In genomic region chr3L:14708053-14708452, dm6 we compare ENCODE assay signal across 1 fruit fly cellular context.
A peak's percentile ranks its signal among the peaks of the same experiment; 100 is the strongest.
TF ChIP-seq lines count a peak whose summit lies in the region.

No protein-coding gene starts in this region.

TF ChIP-seq in whole organism, embryonic, 481 proteins besides CTCF, POLR2A, EP300 and RAD21 (continued from another document and continues in another):
- no peak for TF ChIP-seq mld (GFP tag; IDR thresholded peaks at IDR 0.05; lab: Robert Waterston, UW; ENCODE audit: partially characterized antibody)
- TF ChIP-seq ci (GFP tag; IDR thresholded peaks at IDR 0.05; lab: Robert Waterston, UW): 0 out of 3 replicates have a peak, but pooled peaks have one; percentile 43
- TF ChIP-seq lmd (GFP tag; IDR thresholded peaks at IDR 0.05; lab: Robert Waterston, UW): no peak
- no peak for TF ChIP-seq stc (GFP tag; IDR thresholded peaks at IDR 0.05; lab: Robert Waterston, UW)
- TF ChIP-seq dmrt99B (tag; optimal IDR thresholded peaks at IDR 0.05; lab: Kevin White, UChicago): peak; percentile 44
- TF ChIP-seq CG11695 (GFP tag; IDR thresholded peaks at IDR 0.05; lab: Robert Waterston, UW): peak; percentile 65; the same call in 1 of the 3 replicates
- TF ChIP-seq CG18599 (GFP tag; optimal IDR thresholded peaks at IDR 0.05; lab: Kevin White, UChicago): peak; percentile 64
- no peak for TF ChIP-seq klu (GFP tag; IDR thresholded peaks at IDR 0.05; lab: Robert Waterston, UW)
- no peak for TF ChIP-seq br (optimal IDR thresholded peaks at IDR 0.05; lab: Kevin White, UChicago)
- TF ChIP-seq CG1603 (tag; optimal IDR thresholded peaks at IDR 0.05; lab: Kevin White, UChicago): peak; percentile 27
- TF ChIP-seq CG2116 (GFP tag; optimal IDR thresholded peaks at IDR 0.05; lab: Kevin White, UChicago): no peak
- no peak for TF ChIP-seq CG8478 (optimal IDR thresholded peaks at IDR 0.05; lab: Kevin White, UChicago)
- no peak for TF ChIP-seq CG2129 (GFP tag; IDR thresholded peaks at IDR 0.05; lab: Robert Waterston, UW; ENCODE audit: partially characterized antibody)
- no peak for TF ChIP-seq CG3726 (GFP tag; IDR thresholded peaks at IDR 0.05; lab: Robert Waterston, UW)
- no peak for TF ChIP-seq ap (GFP tag; IDR thresholded peaks at IDR 0.05; lab: Robert Waterston, UW)
- peak; percentile 37; the same call in 1 of the 2 replicates for TF ChIP-seq CG11085 (GFP tag; IDR thresholded peaks at IDR 0.05; lab: Robert Waterston, UW)
- no peak for TF ChIP-seq tap (tag; optimal IDR thresholded peaks at IDR 0.05; lab: Kevin White, UChicago)
- peak; percentile 51 for TF ChIP-seq NK7.1 (GFP tag; optimal IDR thresholded peaks at IDR 0.05; lab: Kevin White, UChicago)
- no peak for TF ChIP-seq Mad (GFP tag; optimal IDR thresholded peaks at IDR 0.05; lab: Kevin White, UChicago)
- no peak for TF ChIP-seq btn (GFP tag; optimal IDR thresholded peaks at IDR 0.05; lab: Kevin White, UChicago)
- TF ChIP-seq bbx (GFP tag; IDR thresholded peaks at IDR 0.05; lab: Robert Waterston, UW; ENCODE audit: partially characterized antibody): no peak
- TF ChIP-seq CG13123 (GFP tag; optimal IDR thresholded peaks at IDR 0.05; lab: Kevin White, UChicago): peak; percentile 56
- 0 out of 2 replicates have a peak, but pooled peaks have one; percentile 27 for TF ChIP-seq Poxn (GFP tag; IDR thresholded peaks at IDR 0.05; lab: Robert Waterston, UW)
- no peak for TF ChIP-seq disco-r (GFP tag; optimal IDR thresholded peaks at IDR 0.05; lab: Kevin White, UChicago)
- TF ChIP-seq z (GFP tag; IDR thresholded peaks at IDR 0.05; lab: Robert Waterston, UW): no peak
- no peak for TF ChIP-seq otp (GFP tag; IDR thresholded peaks at IDR 0.05; lab: Robert Waterston, UW)
- TF ChIP-seq crp (GFP tag; optimal IDR thresholded peaks at IDR 0.05; lab: Kevin White, UChicago): no peak
- TF ChIP-seq dati (GFP tag; IDR thresholded peaks at IDR 0.05; lab: Robert Waterston, UW): no peak
- TF ChIP-seq CG12744 (GFP tag; optimal IDR thresholded peaks at IDR 0.05; lab: Kevin White, UChicago): peak; percentile 56
- peak; percentile 54 for TF ChIP-seq BtbVII (GFP tag; optimal IDR thresholded peaks at IDR 0.05; lab: Kevin White, UChicago)
- TF ChIP-seq CG6175 (GFP tag; IDR thresholded peaks at IDR 0.05; lab: Robert Waterston, UW): no peak
- no peak for TF ChIP-seq CG13775 (GFP tag; optimal IDR thresholded peaks at IDR 0.05; lab: Kevin White, UChicago)
- TF ChIP-seq HLH4C (GFP tag; IDR thresholded peaks at IDR 0.05; lab: Robert Waterston, UW; ENCODE audit: partially characterized antibody): no peak
- peak; percentile 64 for TF ChIP-seq Blimp-1 (GFP tag; optimal IDR thresholded peaks at IDR 0.05; lab: Kevin White, UChicago)
- no peak for TF ChIP-seq CG16813 (GFP tag; IDR thresholded peaks at IDR 0.05; lab: Robert Waterston, UW; ENCODE audit: partially characterized antibody)
- peak; percentile 65 for TF ChIP-seq Fer2 (tag; optimal IDR thresholded peaks at IDR 0.05; lab: Kevin White, UChicago)
- no peak for TF ChIP-seq CG42726 (GFP tag; IDR thresholded peaks at IDR 0.05; lab: Robert Waterston, UW; ENCODE audit: partially characterized antibody)
- peak; percentile 50 for TF ChIP-seq CG18764 (GFP tag; optimal IDR thresholded peaks at IDR 0.05; lab: Kevin White, UChicago)
- peak; percentile 12 for TF ChIP-seq CG4424 (GFP tag; optimal IDR thresholded peaks at IDR 0.05; lab: Kevin White, UChicago)
- TF ChIP-seq peb (GFP tag; IDR thresholded peaks at IDR 0.05; lab: Robert Waterston, UW): no peak
- TF ChIP-seq CG10431 (GFP tag; optimal IDR thresholded peaks at IDR 0.05; lab: Kevin White, UChicago): no peak
- TF ChIP-seq Hsf (GFP tag; optimal IDR thresholded peaks at IDR 0.05; lab: Kevin White, UChicago): no peak
- TF ChIP-seq hkb (optimal IDR thresholded peaks at IDR 0.05; lab: Kevin White, UChicago): no peak
- peak; percentile 68 for TF ChIP-seq hkb (GFP tag; IDR thresholded peaks at IDR 0.05; lab: Robert Waterston, UW)
- TF ChIP-seq tx (GFP tag; optimal IDR thresholded peaks at IDR 0.05; lab: Kevin White, UChicago): no peak
- TF ChIP-seq Max (GFP tag; optimal IDR thresholded peaks at IDR 0.05; lab: Kevin White, UChicago): peak; percentile 51
- no peak for TF ChIP-seq CG31441 (GFP tag; IDR thresholded peaks at IDR 0.05; lab: Robert Waterston, UW)
- TF ChIP-seq bab2 (GFP tag; optimal IDR thresholded peaks at IDR 0.05; lab: Kevin White, UChicago): peak; percentile 71
- TF ChIP-seq CG4617 (GFP tag; optimal IDR thresholded peaks at IDR 0.05; lab: Kevin White, UChicago; ENCODE audit: borderline replicate concordance): no peak
- peak; percentile 5 for TF ChIP-seq CG8089 (GFP tag; optimal IDR thresholded peaks at IDR 0.05; lab: Kevin White, UChicago)
- no peak for TF ChIP-seq CG11723 (GFP tag; optimal IDR thresholded peaks at IDR 0.05; lab: Kevin White, UChicago)
- no peak for TF ChIP-seq D19A (tag; optimal IDR thresholded peaks at IDR 0.05; lab: Kevin White, UChicago)
- no peak for TF ChIP-seq en (GFP tag; optimal IDR thresholded peaks at IDR 0.05; lab: Kevin White, UChicago)
- TF ChIP-seq wor (GFP tag; IDR thresholded peaks at IDR 0.05; lab: Robert Waterston, UW): no peak
- TF ChIP-seq CG12659 (GFP tag; optimal IDR thresholded peaks at IDR 0.05; lab: Kevin White, UChicago): peak; percentile 44
- TF ChIP-seq Mes4 (GFP tag; optimal IDR thresholded peaks at IDR 0.05; lab: Kevin White, UChicago): peak; percentile 12
- TF ChIP-seq Sry-δ (GFP tag; optimal IDR thresholded peaks at IDR 0.05; lab: Kevin White, UChicago): no peak
- peak; percentile 19 for TF ChIP-seq Jarid2 (GFP tag; optimal IDR thresholded peaks at IDR 0.05; lab: Kevin White, UChicago)
- no peak for TF ChIP-seq abd-A (tag; optimal IDR thresholded peaks at IDR 0.05; lab: Kevin White, UChicago)
- TF ChIP-seq CG8944 (GFP tag; optimal IDR thresholded peaks at IDR 0.05; lab: Kevin White, UChicago): no peak
- TF ChIP-seq gce (GFP tag; IDR thresholded peaks at IDR 0.05; lab: Robert Waterston, UW): no peak
- TF ChIP-seq Xrp1 (GFP tag; IDR thresholded peaks at IDR 0.05; lab: Robert Waterston, UW): peak; percentile 52
- no peak for TF ChIP-seq pros (GFP tag; optimal IDR thresholded peaks at IDR 0.05; lab: Kevin White, UChicago)
- peak; percentile 67 for TF ChIP-seq Fer3 (tag; optimal IDR thresholded peaks at IDR 0.05; lab: Kevin White, UChicago)
- no peak for TF ChIP-seq CG6683 (GFP tag; optimal IDR thresholded peaks at IDR 0.05; lab: Kevin White, UChicago)
- no peak for TF ChIP-seq cwo (GFP tag; optimal IDR thresholded peaks at IDR 0.05; lab: Kevin White, UChicago)
- no peak for TF ChIP-seq al (GFP tag; IDR thresholded peaks at IDR 0.05; lab: Robert Waterston, UW)
- peak; percentile 25 for TF ChIP-seq CG9727 (GFP tag; optimal IDR thresholded peaks at IDR 0.05; lab: Kevin White, UChicago)
- no peak for TF ChIP-seq knrl (GFP tag; IDR thresholded peaks at IDR 0.05; lab: Robert Waterston, UW; ENCODE audit: partially characterized antibody)
- no peak for TF ChIP-seq HmgD (GFP tag; optimal IDR thresholded peaks at IDR 0.05; lab: Kevin White, UChicago)
- TF ChIP-seq CG34224 (GFP tag; IDR thresholded peaks at IDR 0.05; lab: Robert Waterston, UW; ENCODE audit: partially characterized antibody): no peak
- peak; percentile 45 for TF ChIP-seq CG13894 (tag; optimal IDR thresholded peaks at IDR 0.05; lab: Kevin White, UChicago)
- TF ChIP-seq vnd (GFP tag; IDR thresholded peaks at IDR 0.05; lab: Robert Waterston, UW; ENCODE audit: partially characterized antibody): no peak
- TF ChIP-seq sd (tag; optimal IDR thresholded peaks at IDR 0.05; lab: Kevin White, UChicago): no peak
- TF ChIP-seq Lpt (GFP tag; optimal IDR thresholded peaks at IDR 0.05; lab: Kevin White, UChicago): no peak
- TF ChIP-seq HmgZ (tag; optimal IDR thresholded peaks at IDR 0.05; lab: Kevin White, UChicago): no peak
- TF ChIP-seq ac (GFP tag; optimal IDR thresholded peaks at IDR 0.05; lab: Kevin White, UChicago): no peak
- no peak for TF ChIP-seq CG6689 (GFP tag; IDR thresholded peaks at IDR 0.05; lab: Robert Waterston, UW)
- TF ChIP-seq CG2120 (GFP tag; optimal IDR thresholded peaks at IDR 0.05; lab: Kevin White, UChicago): peak; percentile 65
- no peak for TF ChIP-seq shn (GFP tag; optimal IDR thresholded peaks at IDR 0.05; lab: Kevin White, UChicago)
- no peak for TF ChIP-seq Hr78 (GFP tag; optimal IDR thresholded peaks at IDR 0.05; lab: Kevin White, UChicago)
- TF ChIP-seq Mrtf (GFP tag; IDR thresholded peaks at IDR 0.05; lab: Robert Waterston, UW): no peak
- TF ChIP-seq CG2889 (GFP tag; IDR thresholded peaks at IDR 0.05; lab: Robert Waterston, UW): no peak
- no peak for TF ChIP-seq inv (GFP tag; IDR thresholded peaks at IDR 0.05; lab: Robert Waterston, UW; ENCODE audit: partially characterized antibody)
- TF ChIP-seq ftz-f1 (GFP tag; optimal IDR thresholded peaks at IDR 0.05; lab: Kevin White, UChicago): no peak
- TF ChIP-seq CG15696 (tag; optimal IDR thresholded peaks at IDR 0.05; lab: Kevin White, UChicago): no peak
- no peak for TF ChIP-seq Lim3 (GFP tag; IDR thresholded peaks at IDR 0.05; lab: Robert Waterston, UW)
- TF ChIP-seq phol (tag; optimal IDR thresholded peaks at IDR 0.05; lab: Kevin White, UChicago): no peak
- no peak for TF ChIP-seq CG17361 (GFP tag; IDR thresholded peaks at IDR 0.05; lab: Robert Waterston, UW)
- peak in 1 of 2 experiments; percentile 38 for TF ChIP-seq dpn (GFP tag; optimal IDR thresholded peaks at IDR 0.05; lab: Kevin White, UChicago)
- peak; percentile 46 for TF ChIP-seq Sox102F (GFP tag; optimal IDR thresholded peaks at IDR 0.05; lab: Kevin White, UChicago)
- peak; percentile 41 for TF ChIP-seq CG18476 (GFP tag; optimal IDR thresholded peaks at IDR 0.05; lab: Kevin White, UChicago)
- peak; percentile 53 for TF ChIP-seq CG1647 (GFP tag; optimal IDR thresholded peaks at IDR 0.05; lab: Kevin White, UChicago)
- no peak for TF ChIP-seq zen (tag; optimal IDR thresholded peaks at IDR 0.05; lab: Kevin White, UChicago)
- TF ChIP-seq Ssrp (tag; optimal IDR thresholded peaks at IDR 0.05; lab: Kevin White, UChicago): no peak
- TF ChIP-seq CG9876 (GFP tag; optimal IDR thresholded peaks at IDR 0.05; lab: Kevin White, UChicago): peak; percentile 40
- no peak for TF ChIP-seq Stat92E (GFP tag; optimal IDR thresholded peaks at IDR 0.05; lab: Kevin White, UChicago)
- no peak for TF ChIP-seq NC2β (GFP tag; optimal IDR thresholded peaks at IDR 0.05; lab: Kevin White, UChicago)
- no peak for TF ChIP-seq CG17612 (GFP tag; IDR thresholded peaks at IDR 0.05; lab: Robert Waterston, UW)
- TF ChIP-seq pzg (GFP tag; optimal IDR thresholded peaks at IDR 0.05; lab: Kevin White, UChicago): no peak
- TF ChIP-seq Dll (GFP tag; IDR thresholded peaks at IDR 0.05; lab: Robert Waterston, UW; ENCODE audit: partially characterized antibody): no peak
- TF ChIP-seq CG11696 (GFP tag; IDR thresholded peaks at IDR 0.05; lab: Robert Waterston, UW): peak; percentile 39; the same call in 1 of the 2 replicates
- TF ChIP-seq gt (GFP tag; IDR thresholded peaks at IDR 0.05; lab: Robert Waterston, UW): no peak
- no peak for TF ChIP-seq CG8388 (GFP tag; optimal IDR thresholded peaks at IDR 0.05; lab: Kevin White, UChicago)
- TF ChIP-seq ro (GFP tag; IDR thresholded peaks at IDR 0.05; lab: Robert Waterston, UW): no peak
- TF ChIP-seq sisA (GFP tag; IDR thresholded peaks at IDR 0.05; lab: Robert Waterston, UW): no peak
- no peak for TF ChIP-seq CG9437 (GFP tag; optimal IDR thresholded peaks at IDR 0.05; lab: Kevin White, UChicago)
- TF ChIP-seq CG7963 (GFP tag; IDR thresholded peaks at IDR 0.05; lab: Robert Waterston, UW; ENCODE audit: partially characterized antibody): no peak
- peak; percentile 50 for TF ChIP-seq CG6813 (GFP tag; optimal IDR thresholded peaks at IDR 0.05; lab: Kevin White, UChicago)
- TF ChIP-seq ham (GFP tag; IDR thresholded peaks at IDR 0.05; lab: Robert Waterston, UW): no peak
- TF ChIP-seq chm (GFP tag; IDR thresholded peaks at IDR 0.05; lab: Robert Waterston, UW): no peak
- no peak for TF ChIP-seq vvl (GFP tag; IDR thresholded peaks at IDR 0.05; lab: Robert Waterston, UW)
- no peak for TF ChIP-seq ewg (GFP tag; optimal IDR thresholded peaks at IDR 0.05; lab: Kevin White, UChicago)
- no peak for TF ChIP-seq corto (GFP tag; optimal IDR thresholded peaks at IDR 0.05; lab: Kevin White, UChicago)
- TF ChIP-seq lbe (GFP tag; optimal IDR thresholded peaks at IDR 0.05; lab: Kevin White, UChicago): peak; percentile 44
- no peak for TF ChIP-seq kni (GFP tag; optimal IDR thresholded peaks at IDR 0.05; lab: Kevin White, UChicago)
- TF ChIP-seq twi (tag; optimal IDR thresholded peaks at IDR 0.05; lab: Kevin White, UChicago): no peak
- no peak for TF ChIP-seq Optix (GFP tag; IDR thresholded peaks at IDR 0.05; lab: Robert Waterston, UW)
- TF ChIP-seq CG14965 (GFP tag; optimal IDR thresholded peaks at IDR 0.05; lab: Kevin White, UChicago; ENCODE audit: borderline replicate concordance): no peak
- TF ChIP-seq CG9817 (tag; optimal IDR thresholded peaks at IDR 0.05; lab: Kevin White, UChicago): peak; percentile 25
- no peak for TF ChIP-seq Nf-YC (tag; optimal IDR thresholded peaks at IDR 0.05; lab: Kevin White, UChicago)
- no peak for TF ChIP-seq Lhr (GFP tag; optimal IDR thresholded peaks at IDR 0.05; lab: Kevin White, UChicago)
- TF ChIP-seq ab (GFP tag; optimal IDR thresholded peaks at IDR 0.05; lab: Kevin White, UChicago): no peak
- TF ChIP-seq lab (GFP tag; optimal IDR thresholded peaks at IDR 0.05; lab: Kevin White, UChicago): peak; percentile 83
- peak; percentile 54 for TF ChIP-seq gem (tag; optimal IDR thresholded peaks at IDR 0.05; lab: Kevin White, UChicago)
- peak; percentile 59 for TF ChIP-seq CG13296 (GFP tag; optimal IDR thresholded peaks at IDR 0.05; lab: Kevin White, UChicago)
- peak; percentile 46 for TF ChIP-seq CG11504 (tag; optimal IDR thresholded peaks at IDR 0.05; lab: Kevin White, UChicago)
- TF ChIP-seq Hr51 (GFP tag; optimal IDR thresholded peaks at IDR 0.05; lab: Kevin White, UChicago): peak in 1 of 2 experiments; percentile 33
- peak; percentile 5 for TF ChIP-seq vfl (GFP tag; optimal IDR thresholded peaks at IDR 0.05; lab: Kevin White, UChicago)
- TF ChIP-seq grn (GFP tag; optimal IDR thresholded peaks at IDR 0.05; lab: Kevin White, UChicago): no peak
- TF ChIP-seq CG10366 (GFP tag; IDR thresholded peaks at IDR 0.05; lab: Robert Waterston, UW): no peak
- peak; percentile 5 for TF ChIP-seq luna (GFP tag; optimal IDR thresholded peaks at IDR 0.05; lab: Kevin White, UChicago)
- peak; percentile 70 for TF ChIP-seq CG2678 (tag; optimal IDR thresholded peaks at IDR 0.05; lab: Kevin White, UChicago)
- TF ChIP-seq hbn (GFP tag; IDR thresholded peaks at IDR 0.05; lab: Robert Waterston, UW; ENCODE audit: partially characterized antibody): no peak
- no peak for TF ChIP-seq Spps (tag; optimal IDR thresholded peaks at IDR 0.05; lab: Kevin White, UChicago)
- TF ChIP-seq Dek (tag; optimal IDR thresholded peaks at IDR 0.05; lab: Kevin White, UChicago): no peak
